Fruit fly (Drosophila melanogaster): Measurements from ENCODE around the gene CG5986.

DNA sequence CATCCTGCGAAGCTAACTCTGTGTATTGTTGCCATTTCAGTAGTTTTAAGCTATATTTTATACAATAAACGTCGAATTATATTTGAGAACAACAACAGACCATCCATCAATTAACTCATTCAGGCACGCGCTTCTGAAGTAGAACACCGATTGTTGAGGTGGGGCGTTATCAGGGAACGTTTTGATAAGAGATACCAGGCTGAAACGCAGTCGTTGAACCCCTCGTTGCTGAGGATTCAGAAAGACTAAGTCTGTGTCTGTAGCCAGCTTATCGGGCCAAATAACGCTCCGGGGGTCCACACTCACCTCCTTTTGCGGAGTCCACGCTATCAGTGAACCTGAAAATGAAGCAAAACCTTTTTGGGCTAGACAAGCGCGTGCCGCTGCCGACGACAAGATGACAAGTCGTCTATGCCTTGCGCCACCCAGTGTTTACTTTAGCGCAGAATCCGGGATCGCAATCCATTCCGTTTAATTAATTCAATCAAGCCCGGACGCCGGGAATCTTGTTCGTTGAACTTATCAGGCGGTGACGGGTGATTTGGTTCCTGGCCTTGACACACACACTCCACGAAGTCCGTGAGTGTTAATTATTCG lies 6.0 kb downstream of the CG5986 start:
- TF ChIP-seq CG8478 (optimal IDR thresholded peaks at IDR 0.05) (no peak), Dll (optimal IDR thresholded peaks at IDR 0.05) (no peak), usp (GFP tag; optimal IDR thresholded peaks at IDR 0.05) (no peak), psq (optimal IDR thresholded peaks at IDR 0.05) (no peak)
